Worm (Caenorhabditis elegans): ENCODE results near the gene ZK686.6.

- TF ChIP-seq ama-1 (optimal IDR thresholded peaks at IDR 0.05) (no peak), tra-4 (tag; optimal IDR thresholded peaks at IDR 0.05) (no peak), flt-1 (GFP tag; IDR thresholded peaks at IDR 0.05) (no peak), pes-1 (GFP tag; IDR thresholded peaks at IDR 0.05) (no peak), tbx-11 (GFP tag; IDR thresholded peaks at IDR 0.05) (no peak), ceh-13 (GFP tag; optimal IDR thresholded peaks at IDR 0.05) (no peak), ceh-36 (tag; optimal IDR thresholded peaks at IDR 0.05) (no peak), scrt-1 (GFP tag; IDR thresholded peaks at IDR 0.05) (no peak), ets-7 (tag; optimal IDR thresholded peaks at IDR 0.05) (no peak), hmbx-1 (tag; optimal IDR thresholded peaks at IDR 0.05) (no peak), F13C5.2 (tag; optimal IDR thresholded peaks at IDR 0.05) (no peak), sea-1 (GFP tag; conservative IDR thresholded peaks at IDR 0.05) (no peak)
Observed at ce11 chrIII:7722999-7723398, 49.8 kb downstream of the ZK686.6 start.
